Worm (Caenorhabditis elegans) whole organism, L2 larva: ENCODE data around the gene fbxa-174.

ENCODE experiments used
- blmp-1 ChIP-seq: sonication (generic microtip); optimal IDR thresholded peaks from 2 replicates; lab custom pipeline; 2017; ENCODE audit warnings: missing genetic modification characterization, mild to moderate bottlenecking, missing compliant biosample characterization, antibody characterized with exemption, moderate library complexity; ENCODE audit not compliant: insufficient read depth
- dmd-4 ChIP-seq: sonication (generic microtip); optimal IDR thresholded peaks from 2 replicates; lab custom pipeline; 2017; ENCODE audit warnings: missing biosample characterization, missing genetic modification characterization
- nhr-11 ChIP-seq: fragments of 150-350 bp; optimal IDR thresholded peaks from 2 replicates; lab custom pipeline; 2014; ENCODE audit warnings: missing biosample characterization, missing genetic modification characterization
- sma-9 ChIP-seq, 2 experiments: fragments of 150-350 bp in 1 of 2; sonication (generic microtip) in 1 of 2; optimal IDR thresholded peaks; 2 replicates each; lab custom pipeline; 2014 to 2016; ENCODE audit warnings: missing genetic modification characterization in 2 of 2, mild to moderate bottlenecking in 1 of 2, missing biosample characterization in 1 of 2, missing compliant biosample characterization in 1 of 2, missing genetic modification reagents in 1 of 2, moderate library complexity in 1 of 2
- ztf-4 ChIP-seq: fragments of 150-350 bp; optimal IDR thresholded peaks from 2 replicates; lab custom pipeline; 2014; ENCODE audit warnings: missing biosample characterization, missing genetic modification characterization

DNA sequence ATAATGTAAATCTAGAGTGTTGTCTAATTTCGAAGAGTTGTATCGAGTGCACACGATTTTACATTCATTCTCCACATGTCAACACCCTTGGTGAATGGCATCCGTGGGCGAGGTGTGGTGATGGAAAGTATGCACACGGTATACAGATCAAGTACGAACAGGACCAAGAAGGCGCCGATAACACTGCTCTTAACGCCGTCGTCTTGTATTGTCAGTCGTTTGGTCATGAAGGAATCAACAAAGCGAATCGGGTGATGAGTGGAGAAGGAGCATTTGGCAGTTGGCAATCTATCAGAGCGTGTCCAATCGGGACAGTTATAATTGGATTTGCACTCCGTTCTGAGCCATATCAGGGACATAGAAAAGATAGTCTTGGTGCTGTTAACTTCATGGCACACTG, 25.1 kb downstream of the fbxa-174 start:
- TF ChIP-seq nhr-11 (no peak), blmp-1 (tag; lab: Kevin White, UChicago) (no peak), ztf-4 (tag; lab: Kevin White, UChicago) (no peak), sma-9 (GFP tag; optimal IDR thresholded peaks at IDR 0.05; lab: Kevin White, UChicago) (no peak), sma-9 (tag; optimal IDR thresholded peaks at IDR 0.05; lab: Kevin White, UChicago) (no peak), dmd-4 (tag; lab: Kevin White, UChicago) (no peak)
